Worm (Caenorhabditis elegans) whole organism, L2 larva: Measurements from ENCODE around the gene F40F11.3.

Experiments used
- skn-1 ChIP-seq: sonication (generic microtip); optimal IDR thresholded peaks from 2 replicates; lab custom pipeline; 2017; ENCODE audit warnings: missing biosample characterization, missing genetic modification characterization
- unc-62 ChIP-seq: fragments of 150-350 bp; optimal IDR thresholded peaks from 2 replicates; lab custom pipeline; 2014; ENCODE audit warnings: missing biosample characterization, missing genetic modification reagents, missing genetic modification characterization

DNA sequence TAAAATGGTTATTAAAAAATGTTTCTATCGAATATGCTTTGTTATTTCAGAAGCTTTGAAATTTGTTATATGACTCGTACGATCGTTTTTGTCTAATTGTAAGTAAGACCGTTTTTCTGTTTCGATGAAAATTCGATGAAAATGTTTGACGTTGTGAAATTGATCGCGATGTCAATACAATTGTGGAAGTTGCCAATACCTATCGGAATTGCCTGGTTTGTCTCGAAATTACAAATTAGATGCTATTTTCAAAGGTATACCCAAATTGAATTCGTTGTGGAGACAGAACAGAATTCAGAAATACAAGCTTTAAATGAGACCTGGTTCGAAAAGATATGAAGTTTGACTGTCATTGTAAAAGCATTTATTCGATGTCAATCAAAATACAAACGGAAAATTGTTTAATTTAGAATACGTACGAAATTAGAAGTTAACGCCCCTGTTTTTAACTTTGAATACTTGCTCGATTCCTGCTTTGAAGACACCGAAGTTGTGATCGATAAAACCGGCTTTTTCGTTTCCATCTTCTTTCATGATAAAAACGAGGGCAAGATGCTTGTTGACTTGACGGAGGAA, 9.6 kb upstream of the F40F11.3 start:
- TF ChIP-seq unc-62 (GFP tag; lab: Kevin White, UChicago) = no peak
- no peak for TF ChIP-seq skn-1 (tag; lab: Kevin White, UChicago)
